Worm (Caenorhabditis elegans): Measurements from ENCODE around the gene phy-3.

The phy-3 gene

DNA sequence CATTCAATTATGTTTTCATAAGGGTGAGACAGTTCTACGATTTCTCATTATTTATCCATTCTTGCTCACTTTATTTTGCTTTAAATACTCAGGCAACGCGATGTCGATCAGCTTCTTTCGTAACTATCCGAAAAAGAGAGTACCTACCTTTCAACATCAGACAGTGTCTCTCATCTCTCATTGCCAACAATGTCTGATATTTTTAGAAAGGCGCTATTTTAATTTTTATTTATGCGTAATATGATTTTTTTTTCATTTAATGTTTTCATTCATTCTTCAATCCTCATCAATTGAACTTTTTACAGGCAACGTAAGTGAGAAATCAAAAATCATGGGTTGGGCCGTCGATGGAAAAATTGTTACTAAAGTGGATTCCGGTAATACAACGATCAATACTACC is 51.8 kb downstream of the phy-3 start, which contains the start of gene F09C6.13:
F09C6.13 (plus strand) TSS at position 301 of the 400 bp plus-strand sequence.
- TF ChIP-seq unc-62 (GFP tag; optimal IDR thresholded peaks at IDR 0.05 in 1 of 2) (peak in 1 of 2 experiments; percentile 6), unc-62 (tag; optimal IDR thresholded peaks at IDR 0.05) (no peak), ama-1 (optimal IDR thresholded peaks at IDR 0.05) (no peak), dve-1 (tag; optimal IDR thresholded peaks at IDR 0.05; ENCODE audit: insufficient read depth) (no peak), attf-4 (tag; optimal IDR thresholded peaks at IDR 0.05) (no peak), zip-11 (GFP tag; IDR thresholded peaks at IDR 0.05) (no peak), nhr-10 (tag; optimal IDR thresholded peaks at IDR 0.05) (no peak), nhr-6 (tag; optimal IDR thresholded peaks at IDR 0.05) (no peak), arid-1 (GFP tag; conservative IDR thresholded peaks at IDR 0.05) (no peak), ZK546.5 (tag; optimal IDR thresholded peaks at IDR 0.05) (no peak)

All from whole organism, L4 larva.